Worm (Caenorhabditis elegans) whole organism, early embryonic: Measurements from ENCODE around the gene ctsa-3.1.

Source experiments
- flt-1 ChIP-seq: fragments of 200-800 bp; sonication (Bioruptor generic); IDR thresholded peaks from 2 replicates; pipeline ENCODE4 v1.3.6; 2022; ENCODE audit warnings: missing genetic modification characterization, missing compliant biosample characterization
- scrt-1 ChIP-seq: fragments of 200-800 bp; sonication (Bioruptor generic); IDR thresholded peaks from 2 replicates; pipeline ENCODE4 v1.3.6; 2022; ENCODE audit warnings: missing genetic modification characterization, missing compliant biosample characterization

ce11 chrII:7255614-7256162 is 23.0 kb downstream of the ctsa-3.1 start, which contains the start of gene F32A5.8:
- TF ChIP-seq scrt-1 (no peak), flt-1 (GFP tag; lab: Robert Waterston, UW) (no peak)
